Worm (Caenorhabditis elegans): ENCODE results near the gene B0464.6.

ce11 chrIII:9434999-9435398, 30.8 kb downstream of the B0464.6 start:
- TF ChIP-seq nhr-237 (tag; optimal IDR thresholded peaks at IDR 0.05) (no peak), nfya-1 (tag; optimal IDR thresholded peaks at IDR 0.05; ENCODE audit: insufficient read depth) (no peak), pha-4 (tag; optimal IDR thresholded peaks at IDR 0.05) (no peak), nhr-25 (tag; optimal IDR thresholded peaks at IDR 0.05) (no peak), ama-1 (optimal IDR thresholded peaks at IDR 0.05) (no peak), nhr-28 (tag; optimal IDR thresholded peaks at IDR 0.05) (no peak), egl-27 (tag; optimal IDR thresholded peaks at IDR 0.05) (no peak), mml-1 (tag; optimal IDR thresholded peaks at IDR 0.05) (no peak), elt-1 (tag; optimal IDR thresholded peaks at IDR 0.05) (no peak)
